Worm (Caenorhabditis elegans) whole organism, L4 larva: ENCODE data around the gene Y66C5A.2.
A peak's percentile ranks its signal among the peaks of the same experiment; 100 is the strongest.

Experiments
- D1046.2 ChIP-seq: fragments of 200-800 bp; sonication (Bioruptor generic); IDR thresholded peaks from 2 replicates; pipeline ENCODE4 v1.3.6; 2022; ENCODE audit warnings: missing genetic modification characterization, missing compliant biosample characterization
- F26F4.8 ChIP-seq: fragments of 200-800 bp; sonication (Bioruptor generic); conservative IDR thresholded peaks from 2 replicates; pipeline ENCODE4 v1.3.6; 2022; ENCODE audit warnings: missing genetic modification characterization, missing compliant biosample characterization
- R02D3.7 ChIP-seq: fragments of 150-350 bp; sonication (generic microtip); optimal IDR thresholded peaks from 3 replicates; lab custom pipeline; 2014; ENCODE audit warnings: missing biosample characterization, missing genetic modification characterization
- Y105C5A.15 ChIP-seq: fragments of 200-800 bp; sonication (Bioruptor generic); IDR thresholded peaks from 2 replicates; pipeline ENCODE4 v1.3.6; 2022; ENCODE audit warnings: missing genetic modification characterization, missing compliant biosample characterization
- ZK337.2 ChIP-seq: fragments of 200-800 bp; sonication (Bioruptor generic); IDR thresholded peaks from 2 replicates; pipeline ENCODE4 v1.3.6; 2022; ENCODE audit warnings: missing genetic modification reagents, missing genetic modification characterization, missing compliant biosample characterization
- ZK546.5 ChIP-seq, 2 experiments: sonication (generic microtip); optimal IDR thresholded peaks; 2 replicates each; lab custom pipeline; 2017; ENCODE audit warnings: missing biosample characterization in 2 of 2, missing genetic modification characterization in 2 of 2
- aha-1 ChIP-seq: fragments of 150-350 bp; peaks from one replicate; lab custom pipeline; 2014; ENCODE audit warnings: missing biosample characterization, missing genetic modification characterization
- attf-4 ChIP-seq: sonication (generic microtip); optimal IDR thresholded peaks from 3 replicates; lab custom pipeline; 2017; ENCODE audit warnings: missing biosample characterization, missing genetic modification characterization
- ceh-20 ChIP-seq: fragments of 200-800 bp; sonication (Bioruptor generic); IDR thresholded peaks from 2 replicates; pipeline ENCODE4 v1.3.6; 2022; ENCODE audit warnings: missing genetic modification reagents, missing genetic modification characterization, missing compliant biosample characterization
- ceh-62 ChIP-seq: sonication (generic microtip); optimal IDR thresholded peaks from 2 replicates; lab custom pipeline; 2017; ENCODE audit warnings: missing biosample characterization, missing genetic modification characterization
- ces-1 ChIP-seq: fragments of 150-350 bp; sonication (generic microtip); optimal IDR thresholded peaks from 4 replicates; lab custom pipeline; 2014; ENCODE audit warnings: missing biosample characterization, missing genetic modification reagents, missing genetic modification characterization
- ctbp-1 ChIP-seq: fragments of 200-800 bp; sonication (Bioruptor generic); IDR thresholded peaks from 2 replicates; pipeline ENCODE4 v1.3.6; 2022; ENCODE audit warnings: missing genetic modification reagents, missing genetic modification characterization, missing compliant biosample characterization
- daf-16 ChIP-seq, 3 experiments: sonication (generic microtip); optimal IDR thresholded peaks; 2 replicates each; lab custom pipeline; 2016 to 2017; ENCODE audit warnings: missing genetic modification characterization in 3 of 3, missing genetic modification reagents in 3 of 3, mild to moderate bottlenecking in 2 of 3, missing compliant biosample characterization in 2 of 3, missing biosample characterization in 1 of 3, moderate library complexity in 1 of 3
- dmd-6 ChIP-seq: fragments of 200-800 bp; sonication (Bioruptor generic); IDR thresholded peaks from 2 replicates; pipeline ENCODE4 v1.3.6; 2022; ENCODE audit warnings: missing genetic modification reagents, missing genetic modification characterization, missing compliant biosample characterization
- duxl-1 ChIP-seq: sonication (generic microtip); optimal IDR thresholded peaks from 2 replicates; lab custom pipeline; 2016; ENCODE audit warnings: mild to moderate bottlenecking, missing genetic modification characterization, moderate library complexity, missing compliant biosample characterization; ENCODE audit not compliant: poor library complexity
- egl-27 ChIP-seq: sonication (generic microtip); optimal IDR thresholded peaks from 3 replicates; lab custom pipeline; 2017; ENCODE audit warnings: missing biosample characterization, missing genetic modification reagents, missing genetic modification characterization
- gei-8 ChIP-seq: fragments of 200-800 bp; sonication (Bioruptor generic); optimal IDR thresholded peaks from 2 replicates; lab custom pipeline; 2018; ENCODE audit warnings: mild to moderate bottlenecking, missing genetic modification characterization, missing compliant biosample characterization
- hlh-30 ChIP-seq: sonication (generic microtip); optimal IDR thresholded peaks from 2 replicates; lab custom pipeline; 2017; ENCODE audit warnings: antibody characterized with exemption, mild to moderate bottlenecking, missing genetic modification characterization, missing compliant biosample characterization; ENCODE audit not compliant: insufficient read depth
- hmg-1.1 ChIP-seq: fragments of 200-800 bp; sonication (Bioruptor generic); IDR thresholded peaks from 2 replicates; pipeline ENCODE4 v1.3.6; 2022; ENCODE audit warnings: missing genetic modification reagents, missing genetic modification characterization, missing compliant biosample characterization
- lin-13 ChIP-seq: fragments of 150-350 bp; optimal IDR thresholded peaks from 2 replicates; lab custom pipeline; 2014; ENCODE audit warnings: missing biosample characterization, missing genetic modification reagents, missing genetic modification characterization
- lsy-2 ChIP-seq, 2 experiments: fragments of 150-350 bp in 1 of 2; sonication (generic microtip) in 1 of 2; optimal IDR thresholded peaks; 2 replicates each; lab custom pipeline; 2014 to 2017; ENCODE audit warnings: missing biosample characterization in 2 of 2, missing genetic modification characterization in 2 of 2
- mes-2 ChIP-seq: sonication (generic microtip); optimal IDR thresholded peaks from 2 replicates; lab custom pipeline; 2016; ENCODE audit warnings: missing genotype, mild to moderate bottlenecking, missing genetic modification characterization, missing compliant biosample characterization; ENCODE audit not compliant: poor library complexity, severe bottlenecking
- nhr-102 ChIP-seq: sonication (generic microtip); optimal IDR thresholded peaks from 2 replicates; lab custom pipeline; 2016; ENCODE audit warnings: mild to moderate bottlenecking, missing genetic modification characterization, moderate library complexity, missing compliant biosample characterization
- nhr-11 ChIP-seq: fragments of 150-350 bp; optimal IDR thresholded peaks from 2 replicates; lab custom pipeline; 2014; ENCODE audit warnings: missing biosample characterization, missing genetic modification characterization
- nhr-41 ChIP-seq: fragments of 200-800 bp; sonication (Bioruptor generic); IDR thresholded peaks from 2 replicates; pipeline ENCODE4 v1.3.6; 2022; ENCODE audit warnings: missing genetic modification reagents, missing genetic modification characterization, missing compliant biosample characterization
- nhr-48 ChIP-seq: sonication (generic microtip); optimal IDR thresholded peaks from 2 replicates; lab custom pipeline; 2016; ENCODE audit warnings: mild to moderate bottlenecking, missing genetic modification characterization, missing compliant biosample characterization
- nhr-76 ChIP-seq: fragments of 150-350 bp; optimal IDR thresholded peaks from 2 replicates; lab custom pipeline; 2014; ENCODE audit warnings: missing biosample characterization, missing genetic modification characterization
- php-3 ChIP-seq: fragments of 200-800 bp; sonication (Bioruptor generic); IDR thresholded peaks from 2 replicates; pipeline ENCODE4 v1.3.6; 2022; ENCODE audit warnings: missing genetic modification reagents, missing genetic modification characterization, missing compliant biosample characterization
- rbr-2 ChIP-seq: sonication (generic microtip); optimal IDR thresholded peaks from 2 replicates; lab custom pipeline; 2016; ENCODE audit warnings: missing genotype, missing genetic modification characterization, missing compliant biosample characterization
- saeg-2 ChIP-seq: fragments of 200-800 bp; sonication (Bioruptor generic); IDR thresholded peaks from 2 replicates; pipeline ENCODE4 v1.3.6; 2022; ENCODE audit warnings: missing genetic modification reagents, missing genetic modification characterization, missing compliant biosample characterization
- sdz-12 ChIP-seq: fragments of 200-800 bp; sonication (Bioruptor generic); optimal IDR thresholded peaks from 2 replicates; lab custom pipeline; 2018; ENCODE audit warnings: mild to moderate bottlenecking, missing genetic modification characterization, missing compliant biosample characterization
- set-16 ChIP-seq: fragments of 200-800 bp; sonication (Bioruptor generic); IDR thresholded peaks from 2 replicates; pipeline ENCODE4 v1.3.6; 2022; ENCODE audit warnings: missing genetic modification reagents, missing genetic modification characterization, missing compliant biosample characterization
- tag-97 ChIP-seq: fragments of 200-800 bp; sonication (Bioruptor generic); IDR thresholded peaks from 2 replicates; pipeline ENCODE4 v1.3.6; 2022; ENCODE audit warnings: missing genetic modification characterization, missing compliant biosample characterization
- unc-130 ChIP-seq: sonication (generic microtip); optimal IDR thresholded peaks from 2 replicates; lab custom pipeline; 2016; ENCODE audit warnings: missing genetic modification reagents, missing genetic modification characterization, missing compliant biosample characterization
- zfp-2 ChIP-seq: sonication (generic microtip); optimal IDR thresholded peaks from 2 replicates; lab custom pipeline; 2016; ENCODE audit warnings: mild to moderate bottlenecking, missing genetic modification characterization, missing compliant biosample characterization
- zfp-3 ChIP-seq: fragments of 200-800 bp; sonication (Bioruptor generic); conservative IDR thresholded peaks from 2 replicates; pipeline ENCODE4 v1.3.6; 2022; ENCODE audit warnings: missing genetic modification reagents, missing genetic modification characterization, missing compliant biosample characterization

Gene Y66C5A.2

DNA sequence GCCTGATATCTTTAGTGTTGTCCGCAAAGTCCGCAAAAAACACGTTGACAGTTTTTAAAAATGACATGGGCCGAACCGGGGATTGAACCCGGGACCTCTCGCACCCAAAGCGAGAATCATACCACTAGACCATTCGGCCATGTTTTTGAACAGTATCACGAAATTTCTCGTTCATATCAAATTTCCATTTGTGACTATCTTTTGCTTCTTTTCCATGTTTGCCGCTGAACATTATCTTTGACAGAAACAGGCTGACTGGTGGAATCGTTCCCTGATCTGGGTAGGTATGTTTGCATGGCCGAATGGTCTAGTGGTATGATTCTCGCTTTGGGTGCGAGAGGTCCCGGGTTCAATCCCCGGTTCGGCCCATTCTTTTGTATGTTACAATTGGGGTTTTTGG, 22.7 kb upstream of the Y66C5A.2 start (continued):
- TF ChIP-seq zfp-3 (GFP tag; lab: Robert Waterston, UW) (peak; percentile 49; the same call in 1 of the 2 replicates), nhr-41 (peak; percentile 65; the same call in 1 of the 2 replicates), nhr-102 (tag; lab: Kevin White, UChicago) (peak; percentile 71), saeg-2 (GFP tag; lab: Robert Waterston, UW) (0 out of 2 replicates have a peak, but pooled peaks have one; percentile 49), zfp-2 (tag; lab: Kevin White, UChicago) (peak; percentile 43), ctbp-1 (GFP tag; lab: Robert Waterston, UW) (0 out of 2 replicates have a peak, but pooled peaks have one; percentile 46), rbr-2 (tag; lab: Kevin White, UChicago) (peak; percentile 7), gei-8 (GFP tag; lab: Kevin White, UChicago) (peak; percentile 45), daf-16 (GFP tag; optimal IDR thresholded peaks at IDR 0.05; lab: Kevin White, UChicago) (peak in 1 of 2 experiments; percentile 79), daf-16 (tag; optimal IDR thresholded peaks at IDR 0.05; lab: Kevin White, UChicago) (peak; percentile 66), aha-1 (tag; lab: Kevin White, UChicago) (peak; percentile 84), F26F4.8 (0 out of 2 replicates have a peak, but pooled peaks have one; percentile 57), php-3 (peak; percentile 59; the same call in 1 of the 2 replicates), D1046.2 (peak; percentile 75; the same call in 1 of the 2 replicates)
- TF ChIP-seq, all 104 proteins: peak for 32; not testable (repeated sequence) for 72

DNA sequence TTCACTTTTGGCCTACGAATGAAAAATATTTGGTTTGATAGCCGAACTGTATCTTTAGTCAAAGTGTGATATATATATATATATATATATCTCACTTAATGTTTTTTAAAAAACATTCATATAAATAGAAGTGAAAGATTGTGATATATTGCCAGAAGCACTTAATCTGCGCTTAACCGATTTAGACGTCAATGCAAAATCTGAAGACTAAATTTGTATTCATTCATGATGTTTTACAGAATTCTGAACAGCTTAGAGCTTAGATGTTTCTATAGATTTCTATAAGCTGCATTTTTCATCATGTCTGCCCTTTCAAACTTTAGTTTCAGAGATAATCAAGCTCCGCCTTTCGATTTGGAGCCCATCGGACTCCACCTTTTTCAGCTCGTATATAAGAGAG, 18.2 kb upstream of the Y66C5A.2 start, which contains the start of gene F23D12.3:
Gene F23D12.3, plus strand, starts transcription at position 301 of the 400 bp plus-strand sequence.
- no peak for TF ChIP-seq nhr-76
- TF ChIP-seq ceh-20 (GFP tag; lab: Robert Waterston, UW), result no peak
- no peak for TF ChIP-seq lsy-2 (tag; optimal IDR thresholded peaks at IDR 0.05; lab: Kevin White, UChicago)
- no peak for TF ChIP-seq set-16
- TF ChIP-seq R02D3.7 (tag; lab: Kevin White, UChicago), result no peak
- TF ChIP-seq attf-4 (tag; lab: Kevin White, UChicago), result no peak
- no peak for TF ChIP-seq egl-27 (tag; lab: Kevin White, UChicago)
- no peak for TF ChIP-seq duxl-1 (tag; lab: Kevin White, UChicago)
- TF ChIP-seq mes-2 (tag; lab: Kevin White, UChicago), result no peak
- TF ChIP-seq ces-1, result no peak

DNA sequence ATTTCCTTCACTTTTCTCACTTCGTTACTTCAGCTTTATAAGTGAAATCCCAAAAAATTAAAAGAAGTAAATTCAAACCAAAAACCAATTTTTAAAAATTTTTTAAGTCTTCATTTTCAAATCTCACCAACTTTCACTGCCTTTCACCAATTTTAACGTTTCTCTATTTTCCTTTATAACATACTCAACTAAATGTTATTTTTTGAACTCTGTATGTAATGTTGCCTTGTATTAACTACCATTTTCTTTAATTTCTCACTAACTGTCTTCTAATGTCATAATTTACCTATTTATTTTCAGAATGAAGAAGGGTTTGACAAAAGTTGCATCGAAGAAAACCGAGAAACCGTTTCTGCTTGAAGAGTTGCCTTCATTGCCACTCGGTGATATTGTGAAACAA, 15.8 kb upstream of the Y66C5A.2 start, which contains the start of gene F23D12.4:
Gene F23D12.4, plus strand, starts transcription at position 301 of the 400 bp plus-strand sequence.
- TF ChIP-seq tag-97 (GFP tag; lab: Robert Waterston, UW) (no peak), nhr-11 (tag; lab: Kevin White, UChicago) (no peak), ZK337.2 (no peak), sdz-12 (GFP tag; lab: Kevin White, UChicago) (no peak), nhr-48 (no peak), ZK546.5 (tag; optimal IDR thresholded peaks at IDR 0.05; lab: Kevin White, UChicago) (no peak), hmg-1.1 (no peak), unc-130 (GFP tag; lab: Kevin White, UChicago) (no peak), rbr-2 (tag; lab: Kevin White, UChicago) (no peak), lin-13 (GFP tag; lab: Kevin White, UChicago) (no peak), php-3 (no peak), ceh-62 (tag; lab: Kevin White, UChicago) (no peak), hlh-30 (tag; lab: Kevin White, UChicago) (no peak), Y105C5A.15 (GFP tag; lab: Robert Waterston, UW) (no peak), aha-1 (tag; lab: Kevin White, UChicago) (no peak), ctbp-1 (GFP tag; lab: Robert Waterston, UW) (no peak), dmd-6 (GFP tag; lab: Robert Waterston, UW) (no peak)
